Fruit fly (Drosophila melanogaster): ENCODE results near the gene spartin.

Gene spartin

dm6 chr3R:4641616-4642102, 12.9 kb upstream of the spartin start, which contains the start of the genes CG9775, MED31 and slx1 (continued):
- TF ChIP-seq hb (GFP tag; IDR thresholded peaks at IDR 0.05; ENCODE audit: partially characterized antibody), result no peak
- no peak for TF ChIP-seq C15 (GFP tag; IDR thresholded peaks at IDR 0.05)
- no peak for TF ChIP-seq dan (GFP tag; IDR thresholded peaks at IDR 0.05)
- peak; percentile 24 for TF ChIP-seq CG8944 (GFP tag; optimal IDR thresholded peaks at IDR 0.05)
- no peak for TF ChIP-seq Ravus (GFP tag; IDR thresholded peaks at IDR 0.05)
- peak; percentile 9 for TF ChIP-seq CG5245 (GFP tag; optimal IDR thresholded peaks at IDR 0.05)
- TF ChIP-seq lab (GFP tag; optimal IDR thresholded peaks at IDR 0.05), result peak; percentile 77
- TF ChIP-seq ab (GFP tag; optimal IDR thresholded peaks at IDR 0.05), result no peak
- TF ChIP-seq CG12155 (GFP tag; optimal IDR thresholded peaks at IDR 0.05), result peak; percentile 59
- peak; percentile 75 for TF ChIP-seq lmd (GFP tag; IDR thresholded peaks at IDR 0.05)
- peak in 1 of 2 experiments; percentile 11 for TF ChIP-seq crp (GFP tag; optimal IDR thresholded peaks at IDR 0.05)
- TF ChIP-seq CG10462 (GFP tag; optimal IDR thresholded peaks at IDR 0.05), result peak; percentile 51
- no peak for TF ChIP-seq Mes4 (GFP tag; optimal IDR thresholded peaks at IDR 0.05)
- peak; percentile 70 for TF ChIP-seq CG15696 (tag; optimal IDR thresholded peaks at IDR 0.05)
- peak; percentile 45 for TF ChIP-seq Rx (GFP tag; IDR thresholded peaks at IDR 0.05)
- TF ChIP-seq Atf3 (GFP tag; optimal IDR thresholded peaks at IDR 0.05), result no peak
- peak; percentile 20 for TF ChIP-seq trh (GFP tag; optimal IDR thresholded peaks at IDR 0.05)
- peak; percentile 28 for TF ChIP-seq CG3407 (GFP tag; optimal IDR thresholded peaks at IDR 0.05)
- TF ChIP-seq nau (GFP tag; optimal IDR thresholded peaks at IDR 0.05), result no peak
- TF ChIP-seq Side (GFP tag; optimal IDR thresholded peaks at IDR 0.05), result peak; percentile 16
- no peak for TF ChIP-seq bigmax (GFP tag; optimal IDR thresholded peaks at IDR 0.05)
- peak; percentile 69 for TF ChIP-seq BtbVII (GFP tag; optimal IDR thresholded peaks at IDR 0.05)
- peak; percentile 72 for TF ChIP-seq pnt (GFP tag; optimal IDR thresholded peaks at IDR 0.05)
- TF ChIP-seq CG11247 (GFP tag; IDR thresholded peaks at IDR 0.05), result peak; percentile 59; the same call in 1 of the 2 replicates
- TF ChIP-seq zfh2 (GFP tag; optimal IDR thresholded peaks at IDR 0.05), result peak; percentile 39
- peak; percentile 57 for TF ChIP-seq CG8290 (GFP tag; optimal IDR thresholded peaks at IDR 0.05)
- peak in 1 of 2 experiments; percentile 25 for TF ChIP-seq CG8290 (tag; optimal IDR thresholded peaks at IDR 0.05)
- TF ChIP-seq Bteb2 (GFP tag; optimal IDR thresholded peaks at IDR 0.05), result no peak
- no peak for TF ChIP-seq ac (GFP tag; optimal IDR thresholded peaks at IDR 0.05)
- no peak for TF ChIP-seq Jarid2 (GFP tag; optimal IDR thresholded peaks at IDR 0.05)
- no peak for TF ChIP-seq yki (optimal IDR thresholded peaks at IDR 0.05)
- TF ChIP-seq fd96Cb (tag; optimal IDR thresholded peaks at IDR 0.05), result peak; percentile 76
- TF ChIP-seq nerfin-1 (tag; optimal IDR thresholded peaks at IDR 0.05), result peak; percentile 43
- no peak for TF ChIP-seq ap (GFP tag; IDR thresholded peaks at IDR 0.05)
- TF ChIP-seq MTF-1 (GFP tag; optimal IDR thresholded peaks at IDR 0.05; ENCODE audit: borderline replicate concordance), result no peak
- TF ChIP-seq D19A (tag; optimal IDR thresholded peaks at IDR 0.05), result peak; percentile 73
- TF ChIP-seq caup (GFP tag; optimal IDR thresholded peaks at IDR 0.05; ENCODE audit: severe bottlenecking), result peak; percentile 68
- TF ChIP-seq Hand (GFP tag; optimal IDR thresholded peaks at IDR 0.05), result no peak
- TF ChIP-seq CG4360 (GFP tag; IDR thresholded peaks at IDR 0.05), result no peak
- TF ChIP-seq tin (GFP tag; optimal IDR thresholded peaks at IDR 0.05), result peak; percentile 78
- TF ChIP-seq Abd-B (GFP tag; optimal IDR thresholded peaks at IDR 0.05), result peak; percentile 85
- TF ChIP-seq gsb (GFP tag; IDR thresholded peaks at IDR 0.05), result peak; percentile 44; the same call in 1 of the 2 replicates
- peak; percentile 82 for TF ChIP-seq CG13424 (tag; optimal IDR thresholded peaks at IDR 0.05)
- TF ChIP-seq CG34376 (GFP tag; optimal IDR thresholded peaks at IDR 0.05), result no peak
- TF ChIP-seq CG1233 (GFP tag; optimal IDR thresholded peaks at IDR 0.05), result peak; percentile 68
- no peak for TF ChIP-seq CG7745 (tag; optimal IDR thresholded peaks at IDR 0.05)
- peak; percentile 22 for TF ChIP-seq CG3065 (GFP tag; optimal IDR thresholded peaks at IDR 0.05)
- TF ChIP-seq bowl (GFP tag; IDR thresholded peaks at IDR 0.05), result no peak; the same call in 1 of the 2 replicates
- no peak for TF ChIP-seq vfl (GFP tag; optimal IDR thresholded peaks at IDR 0.05)
- TF ChIP-seq Poxn (GFP tag; IDR thresholded peaks at IDR 0.05), result no peak; the same call in 1 of the 2 replicates
- TF ChIP-seq CG30431 (GFP tag; optimal IDR thresholded peaks at IDR 0.05), result peak; percentile 52

Measured in whole organism, embryonic.